Fruit fly (Drosophila melanogaster): Measurements from ENCODE around the gene Mst27D.

The Mst27D gene

DNA sequence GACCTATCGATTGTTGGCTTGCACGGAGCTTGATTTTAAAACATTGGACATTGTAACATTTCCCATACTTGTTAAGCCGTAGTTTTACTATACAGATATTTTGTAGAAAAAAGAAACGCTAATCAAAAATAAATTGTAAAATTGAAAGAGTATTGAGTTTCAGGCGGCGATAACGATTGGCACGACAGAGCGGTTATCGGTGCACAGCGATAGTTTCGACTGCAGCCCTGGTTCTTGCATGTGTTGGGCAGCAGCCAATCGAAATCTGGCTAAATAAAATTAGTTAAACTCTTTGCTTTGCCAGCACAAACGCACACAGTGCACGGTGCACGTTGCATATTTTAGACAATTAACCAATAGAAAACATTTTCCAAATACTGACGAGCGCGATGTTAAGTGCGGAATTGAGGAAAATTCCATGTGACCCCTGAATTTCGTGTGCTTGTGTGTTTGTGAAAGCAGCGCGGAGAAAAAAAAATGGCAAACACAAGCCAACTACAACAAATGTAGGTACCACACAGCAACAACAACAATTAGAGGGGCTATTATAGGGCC is 22.8 kb downstream of the Mst27D start, which contains the start of gene milt (continued):
- TF ChIP-seq CG14965 (GFP tag; optimal IDR thresholded peaks at IDR 0.05; ENCODE audit: borderline replicate concordance) (no peak), CG6765 (GFP tag; optimal IDR thresholded peaks at IDR 0.05) (no peak), odd (GFP tag; optimal IDR thresholded peaks at IDR 0.05) (no peak), Ssrp (tag; optimal IDR thresholded peaks at IDR 0.05) (peak; percentile 2), CG12104 (GFP tag; optimal IDR thresholded peaks at IDR 0.05) (no peak), CG18764 (GFP tag; optimal IDR thresholded peaks at IDR 0.05) (no peak), pita (GFP tag; optimal IDR thresholded peaks at IDR 0.05) (no peak), usp (GFP tag; optimal IDR thresholded peaks at IDR 0.05) (no peak)

DNA sequence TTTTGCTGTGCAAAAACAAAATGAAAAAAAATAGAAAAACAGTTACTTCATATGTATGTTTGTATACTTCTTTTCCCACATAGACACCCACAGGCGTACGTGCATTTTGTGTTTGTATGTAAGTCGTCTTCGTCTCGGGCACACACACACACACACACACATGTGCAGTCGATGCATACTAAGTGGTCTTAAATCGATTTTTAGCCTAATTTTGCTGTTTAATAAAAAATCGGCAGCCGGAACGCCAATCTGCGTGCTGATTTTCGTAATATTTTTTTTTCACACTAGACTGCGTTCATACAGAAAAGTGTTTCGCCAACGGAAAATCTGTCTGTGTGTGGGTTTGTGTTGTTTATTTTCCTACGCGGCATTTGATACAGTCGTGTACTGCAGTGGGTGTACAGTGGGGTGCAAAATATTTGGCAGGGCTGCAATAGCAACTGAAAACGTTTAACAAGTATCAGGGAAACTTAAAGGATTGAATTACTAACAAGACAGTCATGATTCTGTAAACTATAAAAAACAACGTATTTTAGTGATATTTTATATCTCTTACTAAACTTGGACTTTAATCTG is 27.5 kb downstream of the Mst27D start:
- TF ChIP-seq CG17359 (tag; optimal IDR thresholded peaks at IDR 0.05), result peak; percentile 49
- peak; percentile 43 for TF ChIP-seq az2 (GFP tag; optimal IDR thresholded peaks at IDR 0.05)
- TF ChIP-seq da (GFP tag; optimal IDR thresholded peaks at IDR 0.05), result peak; percentile 15
- peak; percentile 25 for TF ChIP-seq eyg (GFP tag; optimal IDR thresholded peaks at IDR 0.05)
- TF ChIP-seq CG42726 (GFP tag; IDR thresholded peaks at IDR 0.05; ENCODE audit: partially characterized antibody), result no peak
- no peak for TF ChIP-seq ash1 (GFP tag; optimal IDR thresholded peaks at IDR 0.05)
- TF ChIP-seq NfI (GFP tag; optimal IDR thresholded peaks at IDR 0.05), result peak; percentile 39
- no peak for TF ChIP-seq Mrtf (GFP tag; IDR thresholded peaks at IDR 0.05)
- TF ChIP-seq CG13287 (GFP tag; IDR thresholded peaks at IDR 0.05; ENCODE audit: partially characterized antibody), result no peak
- peak; percentile 83 for TF ChIP-seq CG8478 (optimal IDR thresholded peaks at IDR 0.05)
- peak; percentile 42; the same call in 1 of the 2 replicates for TF ChIP-seq Ptx1 (GFP tag; IDR thresholded peaks at IDR 0.05)
- TF ChIP-seq ems (GFP tag; optimal IDR thresholded peaks at IDR 0.05), result peak; percentile 19
- TF ChIP-seq CG32767 (GFP tag; IDR thresholded peaks at IDR 0.05), result no peak
- TF ChIP-seq Xrp1 (GFP tag; IDR thresholded peaks at IDR 0.05), result peak; percentile 61
- TF ChIP-seq CG7745 (tag; optimal IDR thresholded peaks at IDR 0.05), result no peak
- TF ChIP-seq kay (GFP tag; optimal IDR thresholded peaks at IDR 0.05), result no peak
- TF ChIP-seq Hr51 (GFP tag; optimal IDR thresholded peaks at IDR 0.05), result peak in 1 of 2 experiments; percentile 34
- peak; percentile 32; the same call in 1 of the 2 replicates for TF ChIP-seq sisA (GFP tag; IDR thresholded peaks at IDR 0.05)
- no peak for TF ChIP-seq CG12071 (GFP tag; optimal IDR thresholded peaks at IDR 0.05)
- peak; percentile 94 for TF ChIP-seq Med (GFP tag)
- peak; percentile 20; the same call in 1 of the 2 replicates for TF ChIP-seq Adf1 (GFP tag; IDR thresholded peaks at IDR 0.05)
- peak; percentile 47 for TF ChIP-seq sd (tag; optimal IDR thresholded peaks at IDR 0.05)
- peak; percentile 38; the same call in 1 of the 3 replicates for TF ChIP-seq B-H1 (GFP tag; IDR thresholded peaks at IDR 0.05)
- TF ChIP-seq MBD-R2 (GFP tag; IDR thresholded peaks at IDR 0.05), result 0 out of 2 replicates have a peak, but pooled peaks have one; percentile 31
- TF ChIP-seq hbn (GFP tag; IDR thresholded peaks at IDR 0.05; ENCODE audit: partially characterized antibody), result no peak
- TF ChIP-seq cad (GFP tag; optimal IDR thresholded peaks at IDR 0.05), result no peak
- TF ChIP-seq sob (GFP tag; IDR thresholded peaks at IDR 0.05), result peak; percentile 45; the same call in 1 of the 2 replicates
- no peak for TF ChIP-seq knrl (GFP tag; IDR thresholded peaks at IDR 0.05; ENCODE audit: partially characterized antibody)
- TF ChIP-seq wdn (GFP tag; IDR thresholded peaks at IDR 0.05), result no peak
- TF ChIP-seq CG7556 (GFP tag; optimal IDR thresholded peaks at IDR 0.05), result no peak
- peak; percentile 2 for TF ChIP-seq CG10543 (GFP tag; optimal IDR thresholded peaks at IDR 0.05)
- peak; percentile 65 for TF ChIP-seq CG32532 (GFP tag; IDR thresholded peaks at IDR 0.05)
- no peak for TF ChIP-seq Nf-YA (GFP tag; IDR thresholded peaks at IDR 0.05)
- peak; percentile 25 for TF ChIP-seq CG18262 (tag; optimal IDR thresholded peaks at IDR 0.05)
- peak; percentile 74 for TF ChIP-seq slbo (GFP tag; IDR thresholded peaks at IDR 0.05)
- peak; percentile 47; the same call in 1 of the 2 replicates for TF ChIP-seq CG14014 (GFP tag; IDR thresholded peaks at IDR 0.05)
- TF ChIP-seq bcd (GFP tag; optimal IDR thresholded peaks at IDR 0.05), result no peak
- TF ChIP-seq CG2120 (GFP tag; optimal IDR thresholded peaks at IDR 0.05), result peak; percentile 64
- peak; percentile 4 for TF ChIP-seq fd64A (GFP tag; optimal IDR thresholded peaks at IDR 0.05)
- TF ChIP-seq Vsx1 (GFP tag; optimal IDR thresholded peaks at IDR 0.05), result peak; percentile 28

All from whole organism, embryonic.